Fruit fly (Drosophila melanogaster) whole organism, adult: ENCODE data around the gene CG7094.

Experiments
- CG11617 ChIP-seq: fragments of 200-800 bp; sonication (Bioruptor generic); optimal IDR thresholded peaks from 2 replicates; lab custom pipeline; 2017; ENCODE audit warnings: mild to moderate bottlenecking, missing biosample characterization, missing genetic modification reagents, missing genetic modification characterization
- CG12768 ChIP-seq: fragments of 200-800 bp; sonication (Bioruptor generic); optimal IDR thresholded peaks from 2 replicates; lab custom pipeline; 2017; ENCODE audit warnings: missing biosample characterization, missing genetic modification characterization, mild to moderate bottlenecking, moderate library complexity, missing genetic modification reagents
- CG14711 ChIP-seq: fragments of 200-800 bp; sonication (Bioruptor generic); optimal IDR thresholded peaks from 2 replicates; lab custom pipeline; 2018; ENCODE audit warnings: missing biosample characterization, mild to moderate bottlenecking, missing genetic modification characterization, moderate library complexity
- CG1620 ChIP-seq: fragments of 200-800 bp; sonication (Bioruptor generic); optimal IDR thresholded peaks from 2 replicates; lab custom pipeline; 2016; ENCODE audit warnings: missing biosample characterization, missing genetic modification characterization
- CG33017 ChIP-seq: fragments of 200-800 bp; sonication (Bioruptor generic); optimal IDR thresholded peaks from 2 replicates; lab custom pipeline; 2018; ENCODE audit warnings: missing biosample characterization, mild to moderate bottlenecking, missing genetic modification characterization, moderate library complexity
- CG5204 ChIP-seq: fragments of 200-800 bp; sonication (Bioruptor generic); optimal IDR thresholded peaks from 2 replicates; lab custom pipeline; 2016; ENCODE audit warnings: missing biosample characterization, missing genetic modification characterization
- CG7045 ChIP-seq: fragments of 200-800 bp; sonication (Bioruptor generic); optimal IDR thresholded peaks from 2 replicates; lab custom pipeline; 2017; ENCODE audit warnings: missing biosample characterization, mild to moderate bottlenecking, missing genetic modification characterization
- CG7101 ChIP-seq: fragments of 200-800 bp; sonication (Bioruptor generic); optimal IDR thresholded peaks from 2 replicates; lab custom pipeline; 2018; ENCODE audit warnings: missing biosample characterization, mild to moderate bottlenecking, missing genetic modification characterization, moderate library complexity
- Clk ChIP-seq: fragments of 200-800 bp; sonication (Bioruptor generic); optimal IDR thresholded peaks from 2 replicates; lab custom pipeline; 2017; ENCODE audit warnings: missing biosample characterization, missing genetic modification characterization
- Crg-1 ChIP-seq: fragments of 200-800 bp; sonication (Bioruptor generic); optimal IDR thresholded peaks from 2 replicates; lab custom pipeline; 2016; ENCODE audit warnings: missing biosample characterization, missing genetic modification characterization
- Hr96 ChIP-seq: fragments of 200-800 bp; sonication (Bioruptor generic); optimal IDR thresholded peaks from 2 replicates; lab custom pipeline; 2016; ENCODE audit warnings: missing biosample characterization, missing genetic modification characterization
- Mnt ChIP-seq: fragments of 200-800 bp; sonication (Bioruptor generic); optimal IDR thresholded peaks from 2 replicates; lab custom pipeline; 2016; ENCODE audit warnings: missing biosample characterization, mild to moderate bottlenecking, missing genetic modification characterization
- bab1 ChIP-seq: fragments of 200-800 bp; sonication (Bioruptor generic); optimal IDR thresholded peaks from 3 replicates; lab custom pipeline; 2019; ENCODE audit warnings: missing biosample characterization, mild to moderate bottlenecking, missing genetic modification characterization, moderate library complexity
- cic ChIP-seq: fragments of 200-800 bp; sonication (Bioruptor generic); optimal IDR thresholded peaks from 2 replicates; lab custom pipeline; 2017; ENCODE audit warnings: missing biosample characterization, mild to moderate bottlenecking, missing genetic modification characterization, moderate library complexity
- cnc ChIP-seq, 2 experiments: fragments of >200 bp; optimal IDR thresholded peaks; 2 replicates each; lab custom pipeline; 2017
- kay ChIP-seq: fragments of 200-800 bp; sonication (Bioruptor generic); peaks from one replicate; lab custom pipeline; 2016; ENCODE audit warnings: missing biosample characterization, missing genetic modification characterization, borderline replicate concordance
- ovo ChIP-seq: fragments of 200-800 bp; sonication (Bioruptor generic); optimal IDR thresholded peaks from 2 replicates; lab custom pipeline; 2016; ENCODE audit warnings: missing biosample characterization, missing genetic modification characterization
- pad ChIP-seq: fragments of 200-800 bp; sonication (Bioruptor generic); optimal IDR thresholded peaks from 3 replicates; lab custom pipeline; 2017; ENCODE audit warnings: missing biosample characterization, missing genetic modification characterization, mild to moderate bottlenecking, moderate library complexity, missing genetic modification reagents
- tj ChIP-seq: fragments of 200-800 bp; sonication (Bioruptor generic); optimal IDR thresholded peaks from 3 replicates; lab custom pipeline; 2017; ENCODE audit warnings: missing biosample characterization, mild to moderate bottlenecking, missing genetic modification characterization, moderate library complexity
- toe ChIP-seq: fragments of 200-800 bp; sonication (Bioruptor generic); optimal IDR thresholded peaks from 2 replicates; lab custom pipeline; 2016; ENCODE audit warnings: missing biosample characterization, missing genetic modification characterization

The CG7094 gene

DNA sequence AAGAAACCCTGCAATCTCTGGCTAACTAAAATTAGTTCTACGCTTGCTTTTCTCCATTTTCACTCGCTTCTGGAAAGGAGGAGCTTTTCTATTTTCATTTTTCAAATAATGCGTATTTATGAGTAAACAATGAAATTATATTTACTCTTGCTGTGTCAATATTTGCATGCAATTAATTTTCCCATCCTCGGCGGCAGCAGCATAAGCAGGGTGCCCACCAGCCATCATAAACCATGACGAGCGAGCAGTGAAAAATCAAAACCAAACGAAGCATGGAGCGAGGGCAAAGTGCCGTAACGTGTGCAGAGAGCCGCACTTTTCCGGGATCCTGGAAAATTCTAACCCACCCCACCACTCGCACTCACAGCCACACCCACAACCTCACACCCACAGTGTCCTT is 21.8 kb downstream of the CG7094 start:
- TF ChIP-seq ovo (no peak), CG14711 (tag; lab: Kevin White, UChicago) (no peak), kay (GFP tag; lab: Kevin White, UChicago) (no peak), Crg-1 (no peak)

DNA sequence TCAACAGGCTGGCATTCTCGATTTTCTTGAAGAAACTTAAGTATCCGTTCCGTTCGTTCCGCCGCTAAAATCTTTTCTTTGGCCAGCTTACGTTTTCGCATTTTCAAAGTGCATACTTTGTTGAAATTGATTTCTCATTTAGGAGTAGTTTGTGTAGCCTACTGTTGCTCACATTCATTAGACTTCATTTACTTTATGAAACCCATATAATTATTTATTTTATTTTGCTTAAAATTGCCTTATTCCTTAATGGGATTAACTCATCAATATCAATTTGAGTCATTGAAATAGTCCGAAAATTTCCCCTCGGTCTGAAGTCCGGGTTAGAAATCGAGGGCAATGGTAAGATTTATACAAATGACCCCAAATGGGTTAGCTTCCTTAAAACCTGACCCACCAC is 23.4 kb downstream of the CG7094 start, which contains the start of gene CG15145:
Gene CG15145, minus strand, starts transcription at position 101 of the 400 bp plus-strand sequence.
- TF ChIP-seq tj, result no peak
- TF ChIP-seq CG5204 (GFP tag; lab: Kevin White, UChicago), result no peak
- TF ChIP-seq ovo, result no peak
- TF ChIP-seq kay (GFP tag; lab: Kevin White, UChicago), result no peak
- no peak for TF ChIP-seq pad (GFP tag; lab: Kevin White, UChicago)
- no peak for TF ChIP-seq CG1620
- TF ChIP-seq Clk (GFP tag; lab: Kevin White, UChicago), result no peak
- no peak for TF ChIP-seq Mnt
- TF ChIP-seq CG7045 (GFP tag; lab: Kevin White, UChicago), result no peak
- no peak for TF ChIP-seq CG11617 (GFP tag; lab: Kevin White, UChicago)
- no peak for TF ChIP-seq CG12768 (GFP tag; lab: Kevin White, UChicago)

DNA sequence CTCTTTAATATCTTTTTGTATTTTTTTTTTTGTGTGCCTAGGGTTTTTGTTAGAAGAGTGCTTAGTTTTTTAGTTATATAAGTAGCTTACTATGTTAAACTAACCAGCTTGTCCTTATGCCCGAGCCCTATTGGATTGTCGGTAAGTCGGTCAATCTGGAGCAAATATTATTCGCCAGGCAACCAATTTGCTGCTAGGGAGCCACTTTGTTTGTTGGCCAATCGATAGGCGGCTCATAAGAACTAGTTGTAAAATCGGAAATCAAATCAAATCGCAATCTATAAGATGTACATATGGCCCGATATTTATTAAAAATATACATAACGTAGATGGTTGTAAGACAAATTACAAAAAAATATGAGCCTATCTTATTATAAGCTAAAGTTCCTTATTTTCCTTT is 26.5 kb downstream of the CG7094 start, which contains the start of gene CG15144:
Gene CG15144, minus strand, starts transcription at position 101 of the 400 bp plus-strand sequence.
- TF ChIP-seq CG33017, result no peak
- TF ChIP-seq bab1 (GFP tag; lab: Kevin White, UChicago), result no peak
- no peak for TF ChIP-seq CG11617 (GFP tag; lab: Kevin White, UChicago)
- TF ChIP-seq cic (GFP tag; lab: Kevin White, UChicago), result no peak
- TF ChIP-seq ovo, result no peak
- TF ChIP-seq CG7101 (tag; lab: Kevin White, UChicago), result no peak
- no peak for TF ChIP-seq tj
- TF ChIP-seq Hr96, result no peak
- no peak for TF ChIP-seq Clk (GFP tag; lab: Kevin White, UChicago)
- no peak for TF ChIP-seq Mnt
- TF ChIP-seq kay (GFP tag; lab: Kevin White, UChicago), result no peak
- TF ChIP-seq CG14711 (tag; lab: Kevin White, UChicago), result no peak
- no peak for TF ChIP-seq CG12768 (GFP tag; lab: Kevin White, UChicago)
- TF ChIP-seq Crg-1, result no peak

DNA sequence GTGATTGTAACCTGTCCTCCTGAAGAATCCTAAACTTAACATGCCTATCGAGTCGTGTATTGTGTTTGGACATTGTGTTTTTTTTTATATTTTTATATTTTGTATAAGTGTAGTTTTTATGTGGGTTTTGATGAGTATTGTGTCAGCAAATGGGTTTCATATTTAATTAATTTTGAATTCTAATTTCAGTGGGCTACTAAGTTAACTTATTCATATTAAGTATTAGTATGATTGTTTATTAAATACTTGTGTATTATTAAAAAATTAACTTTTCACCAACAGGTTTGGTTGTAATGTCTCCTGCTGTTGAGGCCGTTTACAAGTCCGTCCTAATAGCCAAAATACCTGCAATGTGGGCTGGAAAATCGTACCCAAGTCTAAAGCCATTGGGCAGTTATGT is 31.1 kb downstream of the CG7094 start, which contains the start of gene CG15143:
Gene CG15143, minus strand, starts transcription at position 101 of the 400 bp plus-strand sequence.
- TF ChIP-seq cnc (optimal IDR thresholded peaks at IDR 0.05; lab: Kevin White, UChicago) (no peak), CG33017 (no peak), Crg-1 (no peak), ovo (no peak), CG14711 (tag; lab: Kevin White, UChicago) (no peak)

DNA sequence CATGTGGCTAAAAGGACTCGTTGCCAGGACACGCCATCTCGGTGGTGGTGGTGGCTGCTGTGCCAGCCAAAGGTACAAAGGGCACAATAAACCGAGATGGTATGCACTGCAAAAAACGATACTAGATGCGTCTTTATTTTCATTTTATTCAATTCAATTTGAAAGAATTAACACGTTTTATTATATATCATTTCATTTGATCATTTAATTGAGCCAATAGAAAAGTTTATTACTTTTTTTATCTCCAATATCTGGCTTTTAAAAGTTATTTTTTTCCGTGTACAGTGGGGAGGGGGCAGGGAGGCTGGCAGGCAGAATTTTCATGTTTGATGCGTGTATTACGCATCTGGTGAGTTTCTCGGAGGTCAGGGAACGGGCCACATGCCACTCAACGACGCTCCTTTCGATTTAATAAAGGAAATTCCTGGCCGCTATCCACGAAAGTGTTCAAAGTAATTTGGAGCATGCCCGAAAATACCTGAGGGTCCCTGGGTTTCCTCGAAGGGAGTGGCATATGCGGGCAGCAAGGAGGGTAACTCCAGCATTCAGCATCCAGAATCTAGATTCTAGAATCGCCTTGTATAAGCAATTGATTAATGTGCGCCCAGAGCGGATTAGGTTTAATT is 41.4 kb downstream of the CG7094 start:
- TF ChIP-seq CG12768 (GFP tag; lab: Kevin White, UChicago) (no peak), CG7101 (tag; lab: Kevin White, UChicago) (no peak), CG14711 (tag; lab: Kevin White, UChicago) (no peak), cic (GFP tag; lab: Kevin White, UChicago) (no peak), Mnt (no peak), CG5204 (GFP tag; lab: Kevin White, UChicago) (no peak), CG11617 (GFP tag; lab: Kevin White, UChicago) (no peak), bab1 (GFP tag; lab: Kevin White, UChicago) (no peak), Hr96 (no peak), pad (GFP tag; lab: Kevin White, UChicago) (no peak), CG1620 (no peak), kay (GFP tag; lab: Kevin White, UChicago) (no peak), toe (GFP tag; lab: Kevin White, UChicago) (no peak), ovo (no peak), CG33017 (no peak)
